Worm (Caenorhabditis elegans) whole organism, L2 larva: ENCODE measurements around the gene C14F11.7.
A peak's percentile ranks its signal among the peaks of the same experiment; 100 is the strongest.

ENCODE experiments used
- C34F6.9 ChIP-seq: fragments of 150-350 bp; optimal IDR thresholded peaks from 2 replicates; lab custom pipeline; 2014; ENCODE audit warnings: missing biosample characterization, missing genetic modification characterization
- F13H6.1 ChIP-seq: sonication (generic microtip); optimal IDR thresholded peaks from 2 replicates; lab custom pipeline; 2016; ENCODE audit warnings: missing genetic modification characterization, missing compliant biosample characterization
- R02D3.7 ChIP-seq: fragments of 150-350 bp; optimal IDR thresholded peaks from 2 replicates; lab custom pipeline; 2014; ENCODE audit warnings: missing biosample characterization, missing genetic modification characterization
- Y55F3AM.14 ChIP-seq: fragments of 200-800 bp; sonication (Bioruptor generic); optimal IDR thresholded peaks from 2 replicates; lab custom pipeline; 2018; ENCODE audit warnings: mild to moderate bottlenecking, missing genetic modification characterization, missing compliant biosample characterization
- ZK546.5 ChIP-seq: sonication (generic microtip); optimal IDR thresholded peaks from 2 replicates; lab custom pipeline; 2017; ENCODE audit warnings: missing biosample characterization, missing genetic modification characterization
- alr-1 ChIP-seq: fragments of 150-350 bp; optimal IDR thresholded peaks from 2 replicates; lab custom pipeline; 2014; ENCODE audit warnings: missing biosample characterization, missing genetic modification characterization
- aly-2 ChIP-seq: fragments of 150-350 bp; optimal IDR thresholded peaks from 2 replicates; lab custom pipeline; 2014; ENCODE audit warnings: missing biosample characterization, missing genetic modification characterization
- ama-1 ChIP-seq: fragments of 150-350 bp; optimal IDR thresholded peaks from 2 replicates; lab custom pipeline; 2018; ENCODE audit warnings: inconsistent platforms
- blmp-1 ChIP-seq: sonication (generic microtip); optimal IDR thresholded peaks from 2 replicates; lab custom pipeline; 2017; ENCODE audit warnings: missing genetic modification characterization, mild to moderate bottlenecking, missing compliant biosample characterization, antibody characterized with exemption, moderate library complexity; ENCODE audit not compliant: insufficient read depth
- ceh-16 ChIP-seq: fragments of 150-350 bp; optimal IDR thresholded peaks from 2 replicates; lab custom pipeline; 2014; ENCODE audit warnings: missing biosample characterization, missing genetic modification characterization
- ceh-82 ChIP-seq: fragments of 150-350 bp; optimal IDR thresholded peaks from 2 replicates; lab custom pipeline; 2014; ENCODE audit warnings: missing biosample characterization, missing genetic modification characterization
- crh-2 ChIP-seq: sonication (generic microtip); optimal IDR thresholded peaks from 2 replicates; lab custom pipeline; 2017; ENCODE audit warnings: missing biosample characterization, missing genetic modification characterization
- dmd-4 ChIP-seq: sonication (generic microtip); optimal IDR thresholded peaks from 2 replicates; lab custom pipeline; 2017; ENCODE audit warnings: missing biosample characterization, missing genetic modification characterization
- egl-27 ChIP-seq: sonication (generic microtip); optimal IDR thresholded peaks from 3 replicates; lab custom pipeline; 2017; ENCODE audit warnings: missing biosample characterization, missing genetic modification reagents, missing genetic modification characterization
- elt-1 ChIP-seq: fragments of 150-350 bp; optimal IDR thresholded peaks from 2 replicates; lab custom pipeline; 2014; ENCODE audit warnings: missing biosample characterization, missing genetic modification characterization
- elt-3 ChIP-seq: sonication (generic microtip); optimal IDR thresholded peaks from 2 replicates; lab custom pipeline; 2017; ENCODE audit warnings: missing biosample characterization, missing genetic modification characterization
- fos-1 ChIP-seq: fragments of 150-350 bp; optimal IDR thresholded peaks from 2 replicates; lab custom pipeline; 2014; ENCODE audit warnings: missing biosample characterization, missing genetic modification characterization
- gmeb-1 ChIP-seq: fragments of 150-350 bp; optimal IDR thresholded peaks from 2 replicates; lab custom pipeline; 2014; ENCODE audit warnings: missing biosample characterization, missing genetic modification characterization
- lin-11 ChIP-seq: fragments of 150-350 bp; sonication (generic microtip); optimal IDR thresholded peaks from 2 replicates; lab custom pipeline; 2014; ENCODE audit warnings: missing biosample characterization, missing genetic modification characterization, inconsistent platforms, mixed read lengths
- lin-13 ChIP-seq: fragments of 150-350 bp; optimal IDR thresholded peaks from 2 replicates; lab custom pipeline; 2014; ENCODE audit warnings: missing biosample characterization, missing genetic modification reagents, missing genetic modification characterization
- lin-39 ChIP-seq: fragments of 150-350 bp; optimal IDR thresholded peaks from 2 replicates; lab custom pipeline; 2014; ENCODE audit warnings: missing biosample characterization, missing genetic modification reagents, missing genetic modification characterization
- lsy-2 ChIP-seq, 2 experiments: fragments of 150-350 bp in 1 of 2; sonication (generic microtip) in 1 of 2; optimal IDR thresholded peaks; 2 replicates each; lab custom pipeline; 2014 to 2017; ENCODE audit warnings: missing biosample characterization in 2 of 2, missing genetic modification characterization in 2 of 2
- mab-5 ChIP-seq: fragments of 150-350 bp; optimal IDR thresholded peaks from 2 replicates; lab custom pipeline; 2014; ENCODE audit warnings: missing biosample characterization, missing genetic modification characterization
- mbf-1 ChIP-seq: sonication (generic microtip); optimal IDR thresholded peaks from 2 replicates; lab custom pipeline; 2017; ENCODE audit warnings: missing biosample characterization, missing genetic modification characterization
- mdl-1 ChIP-seq, 2 experiments: fragments of 150-350 bp in 1 of 2; sonication (generic microtip) in 1 of 2; optimal IDR thresholded peaks; 2 replicates each; lab custom pipeline; 2017; ENCODE audit warnings: missing biosample characterization in 2 of 2, missing genetic modification characterization in 2 of 2
- nhr-10 ChIP-seq: sonication (generic microtip); optimal IDR thresholded peaks from 2 replicates; lab custom pipeline; 2017; ENCODE audit warnings: missing biosample characterization, missing genetic modification characterization
- nhr-11 ChIP-seq: fragments of 150-350 bp; optimal IDR thresholded peaks from 2 replicates; lab custom pipeline; 2014; ENCODE audit warnings: missing biosample characterization, missing genetic modification characterization
- nhr-12 ChIP-seq: fragments of 150-350 bp; optimal IDR thresholded peaks from 2 replicates; lab custom pipeline; 2014; ENCODE audit warnings: missing biosample characterization, missing genetic modification characterization
- nhr-129 ChIP-seq: fragments of 150-350 bp; optimal IDR thresholded peaks from 2 replicates; lab custom pipeline; 2014; ENCODE audit warnings: missing biosample characterization, missing genetic modification characterization
- nhr-21 ChIP-seq: fragments of 150-350 bp; optimal IDR thresholded peaks from 2 replicates; lab custom pipeline; 2014; ENCODE audit warnings: missing biosample characterization, missing genetic modification characterization
- nhr-23 ChIP-seq: fragments of 150-350 bp; optimal IDR thresholded peaks from 2 replicates; lab custom pipeline; 2014; ENCODE audit warnings: missing biosample characterization, missing genetic modification reagents, missing genetic modification characterization
- nhr-237 ChIP-seq: fragments of 150-350 bp; optimal IDR thresholded peaks from 2 replicates; lab custom pipeline; 2014; ENCODE audit warnings: missing biosample characterization, missing genetic modification characterization
- nhr-25 ChIP-seq: fragments of 150-350 bp; sonication (generic microtip); optimal IDR thresholded peaks from 3 replicates; lab custom pipeline; 2014; ENCODE audit warnings: missing biosample characterization, missing genetic modification characterization
- nhr-6 ChIP-seq: fragments of 150-350 bp; optimal IDR thresholded peaks from 2 replicates; lab custom pipeline; 2014; ENCODE audit warnings: missing biosample characterization, missing genetic modification characterization
- nhr-77 ChIP-seq: fragments of 150-350 bp; optimal IDR thresholded peaks from 2 replicates; lab custom pipeline; 2014; ENCODE audit warnings: missing biosample characterization, missing genetic modification characterization
- peb-1 ChIP-seq: fragments of 150-350 bp; optimal IDR thresholded peaks from 2 replicates; lab custom pipeline; 2014; ENCODE audit warnings: missing biosample characterization, missing genetic modification characterization
- sem-4 ChIP-seq: fragments of 150-350 bp; optimal IDR thresholded peaks from 2 replicates; lab custom pipeline; 2014; ENCODE audit warnings: missing biosample characterization, missing genetic modification reagents, missing genetic modification characterization
- skn-1 ChIP-seq: sonication (generic microtip); optimal IDR thresholded peaks from 2 replicates; lab custom pipeline; 2017; ENCODE audit warnings: missing biosample characterization, missing genetic modification characterization
- sma-3 ChIP-seq: sonication (generic microtip); optimal IDR thresholded peaks from 2 replicates; lab custom pipeline; 2016; ENCODE audit warnings: missing genetic modification reagents, missing genetic modification characterization, missing compliant biosample characterization
- sma-9 ChIP-seq, 2 experiments: fragments of 150-350 bp in 1 of 2; sonication (generic microtip) in 1 of 2; optimal IDR thresholded peaks; 2 replicates each; lab custom pipeline; 2014 to 2016; ENCODE audit warnings: missing genetic modification characterization in 2 of 2, mild to moderate bottlenecking in 1 of 2, missing biosample characterization in 1 of 2, missing compliant biosample characterization in 1 of 2, missing genetic modification reagents in 1 of 2, moderate library complexity in 1 of 2
- snpc-4 ChIP-seq: fragments of 150-350 bp; optimal IDR thresholded peaks from 2 replicates; lab custom pipeline; 2014; ENCODE audit warnings: missing biosample characterization, missing genetic modification characterization
- unc-39 ChIP-seq: fragments of 150-350 bp; optimal IDR thresholded peaks from 2 replicates; lab custom pipeline; 2014; ENCODE audit warnings: missing biosample characterization, missing genetic modification characterization
- unc-55 ChIP-seq: fragments of 150-350 bp; sonication (generic microtip); optimal IDR thresholded peaks from 3 replicates; lab custom pipeline; 2014; ENCODE audit warnings: missing biosample characterization, missing genetic modification reagents, missing genetic modification characterization
- unc-62 ChIP-seq: fragments of 150-350 bp; optimal IDR thresholded peaks from 2 replicates; lab custom pipeline; 2014; ENCODE audit warnings: missing biosample characterization, missing genetic modification reagents, missing genetic modification characterization
- zag-1 ChIP-seq: fragments of 150-350 bp; optimal IDR thresholded peaks from 2 replicates; lab custom pipeline; 2014; ENCODE audit warnings: missing biosample characterization, missing genetic modification characterization
- ztf-1 ChIP-seq: fragments of 200-800 bp; sonication (Bioruptor generic); conservative IDR thresholded peaks from 2 replicates; pipeline ENCODE4 v1.3.6; 2022; ENCODE audit warnings: missing genetic modification characterization, missing compliant biosample characterization
- ztf-11 ChIP-seq: sonication (generic microtip); optimal IDR thresholded peaks from 2 replicates; lab custom pipeline; 2017; ENCODE audit warnings: missing biosample characterization, missing genetic modification characterization
- ztf-4 ChIP-seq: fragments of 150-350 bp; optimal IDR thresholded peaks from 2 replicates; lab custom pipeline; 2014; ENCODE audit warnings: missing biosample characterization, missing genetic modification characterization

Gene C14F11.7

ce11 chrX:6252752-6253151 lies 44.4 kb upstream of the C14F11.7 start:
- TF ChIP-seq nhr-25 (tag; lab: Kevin White, UChicago) (peak; percentile 23), gmeb-1 (tag; lab: Kevin White, UChicago) (peak; percentile 9), unc-55 (GFP tag; lab: Kevin White, UChicago) (no peak), Y55F3AM.14 (GFP tag; lab: Kevin White, UChicago) (peak; percentile 31), F13H6.1 (tag; lab: Kevin White, UChicago) (no peak)
- TF ChIP-seq, all 48 proteins: peak for 3

ce11 chrX:6251947-6252617 lies 43.7 kb upstream of the C14F11.7 start:
- TF ChIP-seq blmp-1, result no peak
- no peak for TF ChIP-seq sem-4 (tag; lab: Kevin White, UChicago)
- TF ChIP-seq sma-9 (GFP tag; optimal IDR thresholded peaks at IDR 0.05; lab: Kevin White, UChicago), result peak; percentile 64
- TF ChIP-seq sma-9 (tag; optimal IDR thresholded peaks at IDR 0.05; lab: Kevin White, UChicago), result no peak
- TF ChIP-seq ceh-16 (tag; lab: Kevin White, UChicago), result no peak
- no peak for TF ChIP-seq ZK546.5
- no peak for TF ChIP-seq peb-1 (tag; lab: Kevin White, UChicago)
- TF ChIP-seq nhr-23 (tag; lab: Kevin White, UChicago), result no peak
- no peak for TF ChIP-seq aly-2 (tag; lab: Kevin White, UChicago)
- TF ChIP-seq lin-39 (tag; lab: Kevin White, UChicago), result no peak
- TF ChIP-seq gmeb-1 (tag; lab: Kevin White, UChicago), result peak; percentile 21
- TF ChIP-seq alr-1, result no peak
- TF ChIP-seq sma-3, result peak; percentile 34
- no peak for TF ChIP-seq ztf-1 (GFP tag; lab: Robert Waterston, UW)
- TF ChIP-seq mab-5, result no peak
- TF ChIP-seq elt-3 (tag; lab: Kevin White, UChicago), result no peak
- TF ChIP-seq unc-62, result no peak
- no peak for TF ChIP-seq dmd-4 (tag; lab: Kevin White, UChicago)
- no peak for TF ChIP-seq ceh-82
- no peak for TF ChIP-seq unc-39 (tag; lab: Kevin White, UChicago)
- TF ChIP-seq nhr-21 (tag; lab: Kevin White, UChicago), result peak; percentile 20
- TF ChIP-seq nhr-237 (tag; lab: Kevin White, UChicago), result no peak
- no peak for TF ChIP-seq nhr-12 (tag; lab: Kevin White, UChicago)
- TF ChIP-seq ztf-4, result no peak
- peak in 1 of 2 experiments; percentile 44 for TF ChIP-seq mdl-1 (tag; optimal IDR thresholded peaks at IDR 0.05; lab: Kevin White, UChicago)
- TF ChIP-seq nhr-11 (tag; lab: Kevin White, UChicago), result no peak
- no peak for TF ChIP-seq nhr-10 (tag; lab: Kevin White, UChicago)
- TF ChIP-seq fos-1, result peak; percentile 53
- no peak for TF ChIP-seq unc-55 (GFP tag; lab: Kevin White, UChicago)
- no peak for TF ChIP-seq snpc-4 (tag; lab: Kevin White, UChicago)
- no peak for TF ChIP-seq elt-1 (tag; lab: Kevin White, UChicago)
- no peak for TF ChIP-seq R02D3.7 (tag; lab: Kevin White, UChicago)
- peak; percentile 54 for TF ChIP-seq C34F6.9
- TF ChIP-seq nhr-6 (tag; lab: Kevin White, UChicago), result peak; percentile 5
- TF ChIP-seq lin-11, result peak; percentile 30
- peak; percentile 49 for TF ChIP-seq lin-13 (GFP tag; lab: Kevin White, UChicago)
- no peak for TF ChIP-seq ztf-11
- TF ChIP-seq skn-1, result no peak
- TF ChIP-seq ama-1 (lab: Kevin White, UChicago), result peak; percentile 98
- no peak for TF ChIP-seq nhr-25 (tag; lab: Kevin White, UChicago)
- peak; percentile 37 for TF ChIP-seq nhr-129 (tag; lab: Kevin White, UChicago)
- no peak for TF ChIP-seq Y55F3AM.14 (GFP tag; lab: Kevin White, UChicago)
- no peak for TF ChIP-seq zag-1 (tag; lab: Kevin White, UChicago)
- peak; percentile 58 for TF ChIP-seq F13H6.1 (tag; lab: Kevin White, UChicago)
- TF ChIP-seq lsy-2 (tag; optimal IDR thresholded peaks at IDR 0.05; lab: Kevin White, UChicago), result peak in 1 of 2 experiments; percentile 7
- no peak for TF ChIP-seq egl-27 (tag; lab: Kevin White, UChicago)
- TF ChIP-seq mbf-1 (tag; lab: Kevin White, UChicago), result no peak
- TF ChIP-seq nhr-77, result no peak
- TF ChIP-seq crh-2 (tag; lab: Kevin White, UChicago), result no peak
